Fruit fly (Drosophila melanogaster) whole organism, adult: ENCODE results near the gene Sfp87B.

Experiments used
- CG11617 ChIP-seq: fragments of 200-800 bp; sonication (Bioruptor generic); optimal IDR thresholded peaks from 2 replicates; lab custom pipeline; 2017; ENCODE audit warnings: mild to moderate bottlenecking, missing biosample characterization, missing genetic modification reagents, missing genetic modification characterization
- CG12768 ChIP-seq: fragments of 200-800 bp; sonication (Bioruptor generic); optimal IDR thresholded peaks from 2 replicates; lab custom pipeline; 2017; ENCODE audit warnings: missing biosample characterization, missing genetic modification characterization, mild to moderate bottlenecking, moderate library complexity, missing genetic modification reagents
- CG14711 ChIP-seq: fragments of 200-800 bp; sonication (Bioruptor generic); optimal IDR thresholded peaks from 2 replicates; lab custom pipeline; 2018; ENCODE audit warnings: missing biosample characterization, mild to moderate bottlenecking, missing genetic modification characterization, moderate library complexity
- CG33017 ChIP-seq: fragments of 200-800 bp; sonication (Bioruptor generic); optimal IDR thresholded peaks from 2 replicates; lab custom pipeline; 2018; ENCODE audit warnings: missing biosample characterization, mild to moderate bottlenecking, missing genetic modification characterization, moderate library complexity
- CG5204 ChIP-seq: fragments of 200-800 bp; sonication (Bioruptor generic); optimal IDR thresholded peaks from 2 replicates; lab custom pipeline; 2016; ENCODE audit warnings: missing biosample characterization, missing genetic modification characterization
- CG7101 ChIP-seq: fragments of 200-800 bp; sonication (Bioruptor generic); optimal IDR thresholded peaks from 2 replicates; lab custom pipeline; 2018; ENCODE audit warnings: missing biosample characterization, mild to moderate bottlenecking, missing genetic modification characterization, moderate library complexity
- Clk ChIP-seq: fragments of 200-800 bp; sonication (Bioruptor generic); optimal IDR thresholded peaks from 2 replicates; lab custom pipeline; 2017; ENCODE audit warnings: missing biosample characterization, missing genetic modification characterization
- Hr96 ChIP-seq: fragments of 200-800 bp; sonication (Bioruptor generic); optimal IDR thresholded peaks from 2 replicates; lab custom pipeline; 2016; ENCODE audit warnings: missing biosample characterization, missing genetic modification characterization
- Mnt ChIP-seq: fragments of 200-800 bp; sonication (Bioruptor generic); optimal IDR thresholded peaks from 2 replicates; lab custom pipeline; 2016; ENCODE audit warnings: missing biosample characterization, mild to moderate bottlenecking, missing genetic modification characterization
- bab1 ChIP-seq: fragments of 200-800 bp; sonication (Bioruptor generic); optimal IDR thresholded peaks from 3 replicates; lab custom pipeline; 2019; ENCODE audit warnings: missing biosample characterization, mild to moderate bottlenecking, missing genetic modification characterization, moderate library complexity
- cic ChIP-seq: fragments of 200-800 bp; sonication (Bioruptor generic); optimal IDR thresholded peaks from 2 replicates; lab custom pipeline; 2017; ENCODE audit warnings: missing biosample characterization, mild to moderate bottlenecking, missing genetic modification characterization, moderate library complexity
- kay ChIP-seq: fragments of 200-800 bp; sonication (Bioruptor generic); peaks from one replicate; lab custom pipeline; 2016; ENCODE audit warnings: missing biosample characterization, missing genetic modification characterization, borderline replicate concordance
- tj ChIP-seq: fragments of 200-800 bp; sonication (Bioruptor generic); optimal IDR thresholded peaks from 3 replicates; lab custom pipeline; 2017; ENCODE audit warnings: missing biosample characterization, mild to moderate bottlenecking, missing genetic modification characterization, moderate library complexity

DNA sequence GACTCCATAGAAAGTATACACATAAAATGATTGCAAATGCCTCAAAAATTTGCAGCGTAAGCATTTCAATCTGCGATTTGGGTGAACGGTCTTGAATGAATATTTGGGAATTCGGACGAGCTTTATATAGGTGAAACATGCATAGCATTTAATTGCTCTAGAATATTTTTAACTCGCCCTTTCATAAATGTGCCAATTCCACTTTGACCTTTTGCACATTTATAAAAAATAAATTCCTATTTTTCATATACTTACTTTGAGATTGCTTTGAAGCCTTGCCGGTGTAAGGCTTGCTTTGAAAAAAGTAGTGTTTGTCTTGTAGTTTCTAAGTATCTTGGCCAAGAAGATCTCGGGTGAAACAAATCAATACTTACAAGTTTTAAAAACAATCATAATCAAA lies 38.3 kb upstream of the Sfp87B start, which contains the start of gene Cyp313a5:
- no peak for TF ChIP-seq CG12768 (GFP tag; lab: Kevin White, UChicago)
- no peak for TF ChIP-seq cic (GFP tag; lab: Kevin White, UChicago)
- TF ChIP-seq tj (GFP tag; lab: Kevin White, UChicago), result no peak
- no peak for TF ChIP-seq bab1 (GFP tag; lab: Kevin White, UChicago)
- no peak for TF ChIP-seq CG33017 (tag; lab: Kevin White, UChicago)
- TF ChIP-seq Clk (GFP tag; lab: Kevin White, UChicago), result no peak
- no peak for TF ChIP-seq kay (GFP tag; lab: Kevin White, UChicago)
- no peak for TF ChIP-seq Mnt (GFP tag; lab: Kevin White, UChicago)
- TF ChIP-seq CG14711 (tag; lab: Kevin White, UChicago), result no peak
- no peak for TF ChIP-seq CG7101 (tag; lab: Kevin White, UChicago)
- TF ChIP-seq CG5204 (GFP tag; lab: Kevin White, UChicago), result no peak
- no peak for TF ChIP-seq Hr96 (GFP tag; lab: Kevin White, UChicago)
- no peak for TF ChIP-seq CG11617 (GFP tag; lab: Kevin White, UChicago)
